Worm (Caenorhabditis elegans): ENCODE data around the gene F42A10.6.

F42A10.6 gene

ce11 chrIII:6173020-6173597 is 3.6 kb downstream of the F42A10.6 start, which contains the start of the genes abcf-3 and F42A10.5:
Gene abcf-3 (plus strand): TSS chrIII:6173403.
Gene F42A10.5 (minus strand): TSS chrIII:6173477.
- TF ChIP-seq hmg-4 (GFP tag; optimal IDR thresholded peaks at IDR 0.05), result no peak
- TF ChIP-seq hnd-1 (tag; optimal IDR thresholded peaks at IDR 0.05), result no peak
- no peak for TF ChIP-seq scrt-1 (GFP tag; IDR thresholded peaks at IDR 0.05)
- TF ChIP-seq F13C5.2 (tag; optimal IDR thresholded peaks at IDR 0.05), result no peak
- no peak for TF ChIP-seq ama-1 (optimal IDR thresholded peaks at IDR 0.05)
- TF ChIP-seq aly-1 (tag; optimal IDR thresholded peaks at IDR 0.05), result no peak
- no peak for TF ChIP-seq tbx-11 (GFP tag; IDR thresholded peaks at IDR 0.05)
- no peak for TF ChIP-seq sea-1 (GFP tag; conservative IDR thresholded peaks at IDR 0.05)
- no peak for TF ChIP-seq B0310.2 (tag; optimal IDR thresholded peaks at IDR 0.05)
- no peak for TF ChIP-seq flt-1 (GFP tag; IDR thresholded peaks at IDR 0.05)
- no peak for TF ChIP-seq ceh-36 (tag; optimal IDR thresholded peaks at IDR 0.05)
- no peak for TF ChIP-seq hmbx-1 (tag; optimal IDR thresholded peaks at IDR 0.05)

- peak; percentile 12 for TF ChIP-seq F13C5.2 (tag; optimal IDR thresholded peaks at IDR 0.05)
- no peak for TF ChIP-seq ets-7 (tag; optimal IDR thresholded peaks at IDR 0.05)
Observed at ce11 chrIII:6170038-6170437, 6.6 kb downstream of the F42A10.6 start.

ce11 chrIII:6168497-6169227 is 8.0 kb downstream of the F42A10.6 start, which contains the start of gene efk-1:
Gene efk-1 (minus strand): TSS chrIII:6168547.
- no peak for TF ChIP-seq ceh-36 (tag; optimal IDR thresholded peaks at IDR 0.05)
- no peak for TF ChIP-seq B0310.2 (tag; optimal IDR thresholded peaks at IDR 0.05)
- TF ChIP-seq tbx-37 (GFP tag; conservative IDR thresholded peaks at IDR 0.05), result no peak

- TF ChIP-seq pes-1 (GFP tag; IDR thresholded peaks at IDR 0.05), result no peak
- no peak for TF ChIP-seq flt-1 (GFP tag; IDR thresholded peaks at IDR 0.05)
- no peak for TF ChIP-seq aly-1 (tag; optimal IDR thresholded peaks at IDR 0.05)
- TF ChIP-seq sea-1 (GFP tag; conservative IDR thresholded peaks at IDR 0.05), result no peak
- no peak for TF ChIP-seq hmg-4 (GFP tag; optimal IDR thresholded peaks at IDR 0.05)
- TF ChIP-seq tbx-11 (GFP tag; IDR thresholded peaks at IDR 0.05), result no peak
- no peak for TF ChIP-seq ama-1 (optimal IDR thresholded peaks at IDR 0.05)
- TF ChIP-seq F13C5.2 (tag; optimal IDR thresholded peaks at IDR 0.05), result no peak
- TF ChIP-seq tbx-37 (GFP tag; conservative IDR thresholded peaks at IDR 0.05), result no peak
- TF ChIP-seq ceh-13 (GFP tag; optimal IDR thresholded peaks at IDR 0.05), result no peak
- TF ChIP-seq tra-4 (tag; optimal IDR thresholded peaks at IDR 0.05), result no peak
- no peak for TF ChIP-seq hmbx-1 (tag; optimal IDR thresholded peaks at IDR 0.05)
- TF ChIP-seq ets-7 (tag; optimal IDR thresholded peaks at IDR 0.05), result no peak
- no peak for TF ChIP-seq B0310.2 (tag; optimal IDR thresholded peaks at IDR 0.05)
- TF ChIP-seq hnd-1 (tag; optimal IDR thresholded peaks at IDR 0.05), result no peak
- TF ChIP-seq ceh-36 (tag; optimal IDR thresholded peaks at IDR 0.05), result no peak
- no peak for TF ChIP-seq scrt-1 (GFP tag; IDR thresholded peaks at IDR 0.05)
Observed at ce11 chrIII:6166634-6167033, 10.0 kb downstream of the F42A10.6 start.

- no peak for TF ChIP-seq hmbx-1 (tag; optimal IDR thresholded peaks at IDR 0.05)
Observed at ce11 chrIII:6165240-6165639, 11.4 kb downstream of the F42A10.6 start.

ce11 chrIII:6164253-6164971 is 12.2 kb downstream of the F42A10.6 start, which contains the start of gene F42A10.9:
Gene F42A10.9 (plus strand): TSS chrIII:6164573.
- no peak for TF ChIP-seq scrt-1 (GFP tag; IDR thresholded peaks at IDR 0.05)
- no peak for TF ChIP-seq hmg-4 (GFP tag; optimal IDR thresholded peaks at IDR 0.05)
- no peak for TF ChIP-seq tbx-37 (GFP tag; conservative IDR thresholded peaks at IDR 0.05)
- TF ChIP-seq ama-1 (optimal IDR thresholded peaks at IDR 0.05), result no peak
- TF ChIP-seq B0310.2 (tag; optimal IDR thresholded peaks at IDR 0.05), result no peak
- no peak for TF ChIP-seq ets-7 (tag; optimal IDR thresholded peaks at IDR 0.05)
- no peak for TF ChIP-seq hnd-1 (tag; optimal IDR thresholded peaks at IDR 0.05)
- TF ChIP-seq tra-4 (tag; optimal IDR thresholded peaks at IDR 0.05), result no peak
- no peak for TF ChIP-seq F13C5.2 (tag; optimal IDR thresholded peaks at IDR 0.05)
- no peak for TF ChIP-seq aly-1 (tag; optimal IDR thresholded peaks at IDR 0.05)
- TF ChIP-seq sea-1 (GFP tag; conservative IDR thresholded peaks at IDR 0.05), result no peak
- TF ChIP-seq flt-1 (GFP tag; IDR thresholded peaks at IDR 0.05), result no peak
- no peak for TF ChIP-seq tbx-11 (GFP tag; IDR thresholded peaks at IDR 0.05)
- no peak for TF ChIP-seq pes-1 (GFP tag; IDR thresholded peaks at IDR 0.05)

- TF ChIP-seq ama-1 (optimal IDR thresholded peaks at IDR 0.05), result no peak
- TF ChIP-seq tra-4 (tag; optimal IDR thresholded peaks at IDR 0.05), result no peak
- TF ChIP-seq tbx-37 (GFP tag; conservative IDR thresholded peaks at IDR 0.05), result no peak
- no peak for TF ChIP-seq hmg-4 (GFP tag; optimal IDR thresholded peaks at IDR 0.05)
- no peak for TF ChIP-seq sea-1 (GFP tag; conservative IDR thresholded peaks at IDR 0.05)
- no peak for TF ChIP-seq aly-1 (tag; optimal IDR thresholded peaks at IDR 0.05)
- TF ChIP-seq flt-1 (GFP tag; IDR thresholded peaks at IDR 0.05), result no peak
- no peak for TF ChIP-seq F13C5.2 (tag; optimal IDR thresholded peaks at IDR 0.05)
- TF ChIP-seq hmbx-1 (tag; optimal IDR thresholded peaks at IDR 0.05), result no peak
- TF ChIP-seq ets-7 (tag; optimal IDR thresholded peaks at IDR 0.05), result no peak
- TF ChIP-seq scrt-1 (GFP tag; IDR thresholded peaks at IDR 0.05), result no peak
- no peak for TF ChIP-seq ceh-36 (tag; optimal IDR thresholded peaks at IDR 0.05)
- TF ChIP-seq tbx-11 (GFP tag; IDR thresholded peaks at IDR 0.05), result no peak
- TF ChIP-seq hnd-1 (tag; optimal IDR thresholded peaks at IDR 0.05), result no peak
- no peak for TF ChIP-seq B0310.2 (tag; optimal IDR thresholded peaks at IDR 0.05)
- no peak for TF ChIP-seq pes-1 (GFP tag; IDR thresholded peaks at IDR 0.05)
- no peak for TF ChIP-seq ceh-13 (GFP tag; optimal IDR thresholded peaks at IDR 0.05)
Observed at ce11 chrIII:6163381-6163780, 13.3 kb downstream of the F42A10.6 start.
